Fruit fly (Drosophila melanogaster) whole organism, embryonic: ENCODE measurements around the gene CG46304.

Experiments used
- ATbp ChIP-seq: fragments of 200-800 bp; sonication (Bioruptor generic); optimal IDR thresholded peaks from 2 replicates; lab custom pipeline; 2017; ENCODE audit warnings: missing biosample characterization, mild to moderate bottlenecking, missing genetic modification characterization, missing genetic modification reagents
- Abd-B ChIP-seq: fragments of 200-800 bp; sonication (Bioruptor generic); optimal IDR thresholded peaks from 2 replicates; lab custom pipeline; 2018; ENCODE audit warnings: missing biosample characterization, mild to moderate bottlenecking, missing genetic modification characterization, moderate library complexity
- CG10543 ChIP-seq: fragments of 200-800 bp; sonication (Bioruptor generic); optimal IDR thresholded peaks from 3 replicates; lab custom pipeline; 2017; ENCODE audit warnings: missing biosample characterization, mild to moderate bottlenecking, missing genetic modification characterization, moderate library complexity
- CG10979 ChIP-seq: fragments of 200-800 bp; sonication (Bioruptor generic); optimal IDR thresholded peaks from 2 replicates; lab custom pipeline; 2018; ENCODE audit warnings: missing biosample characterization, mild to moderate bottlenecking, missing genetic modification characterization, moderate library complexity
- CG11504 ChIP-seq: fragments of 200-800 bp; sonication (Bioruptor generic); optimal IDR thresholded peaks from 3 replicates; lab custom pipeline; 2019; ENCODE audit warnings: missing biosample characterization, mild to moderate bottlenecking, missing genetic modification characterization, moderate library complexity
- CG11695 ChIP-seq: fragments of 200-800 bp; sonication (Bioruptor generic); IDR thresholded peaks from 3 replicates; pipeline ENCODE4 v1.3.6; 2022; ENCODE audit warnings: missing biosample characterization, missing genetic modification characterization
- CG11696 ChIP-seq: fragments of 200-800 bp; sonication (Bioruptor generic); IDR thresholded peaks from 2 replicates; pipeline ENCODE4 v1.3.6; 2022; ENCODE audit warnings: missing biosample characterization, missing genetic modification characterization
- CG12155 ChIP-seq: fragments of 200-800 bp; sonication (Bioruptor generic); optimal IDR thresholded peaks from 3 replicates; lab custom pipeline; 2016; ENCODE audit warnings: missing biosample characterization, missing genetic modification characterization
- CG12391 ChIP-seq: fragments of 200-800 bp; sonication (Bioruptor generic); optimal IDR thresholded peaks from 3 replicates; lab custom pipeline; 2018; ENCODE audit warnings: missing biosample characterization, mild to moderate bottlenecking, missing genetic modification characterization, moderate library complexity
- CG15269 ChIP-seq: fragments of 200-800 bp; sonication (Bioruptor generic); optimal IDR thresholded peaks from 2 replicates; lab custom pipeline; 2018; ENCODE audit warnings: missing biosample characterization, mild to moderate bottlenecking, missing genetic modification characterization, moderate library complexity
- CG18262 ChIP-seq: fragments of 200-800 bp; optimal IDR thresholded peaks from 3 replicates; lab custom pipeline; 2019; ENCODE audit warnings: missing biosample characterization, mild to moderate bottlenecking, missing genetic modification characterization, moderate library complexity
- CG30403 ChIP-seq: fragments of 200-800 bp; sonication (Bioruptor generic); optimal IDR thresholded peaks from 3 replicates; lab custom pipeline; 2016; ENCODE audit warnings: missing biosample characterization, missing genetic modification characterization
- CG30431 ChIP-seq: fragments of 200-800 bp; sonication (Bioruptor generic); optimal IDR thresholded peaks from 2 replicates; lab custom pipeline; 2017; ENCODE audit warnings: missing biosample characterization, missing genetic modification characterization
- CG32767 ChIP-seq: fragments of 200-800 bp; sonication (Bioruptor generic); IDR thresholded peaks from 2 replicates; pipeline ENCODE4 v1.3.6; 2022; ENCODE audit warnings: missing biosample characterization, missing genetic modification characterization
- CG4820 ChIP-seq: fragments of 200-800 bp; sonication (Bioruptor generic); optimal IDR thresholded peaks from 3 replicates; lab custom pipeline; 2016; ENCODE audit warnings: missing biosample characterization, missing genetic modification characterization
- CG6689 ChIP-seq: fragments of 200-800 bp; sonication (Bioruptor generic); IDR thresholded peaks from 2 replicates; pipeline ENCODE4 v1.3.6; 2022; ENCODE audit warnings: missing biosample characterization, missing genetic modification characterization
- Dip2 ChIP-seq: fragments of 200-800 bp; sonication (Bioruptor generic); IDR thresholded peaks from 2 replicates; pipeline ENCODE4 v1.3.6; 2022; ENCODE audit warnings: missing biosample characterization, missing genetic modification characterization
- Drgx ChIP-seq: fragments of 200-800 bp; sonication (Bioruptor generic); IDR thresholded peaks from 2 replicates; pipeline ENCODE4 v1.3.6; 2022; ENCODE audit warnings: missing biosample characterization, missing genetic modification characterization
- Eip74EF ChIP-seq, 2 experiments: fragments of 200-800 bp in 1 of 2; fragments of >200 bp in 1 of 2; sonication (Bioruptor generic) in 1 of 2; optimal IDR thresholded peaks; 2 replicates each; lab custom pipeline; 2017 to 2019; ENCODE audit warnings: missing biosample characterization in 2 of 2, missing genetic modification characterization in 2 of 2, mild to moderate bottlenecking in 1 of 2, moderate library complexity in 1 of 2
- Hr3 ChIP-seq: fragments of 200-800 bp; sonication (Bioruptor generic); optimal IDR thresholded peaks from 3 replicates; lab custom pipeline; 2016; ENCODE audit warnings: missing biosample characterization, missing genetic modification characterization
- Hr51 ChIP-seq, 2 experiments: fragments of 200-800 bp; sonication (Bioruptor generic); optimal IDR thresholded peaks; 2 replicates in 1 of 2; 3 replicates in 1 of 2; lab custom pipeline; 2016 to 2018; ENCODE audit warnings: missing biosample characterization in 2 of 2, missing genetic modification characterization in 2 of 2, mild to moderate bottlenecking in 1 of 2, moderate library complexity in 1 of 2
- Oli ChIP-seq: fragments of 200-800 bp; sonication (Bioruptor generic); optimal IDR thresholded peaks from 2 replicates; lab custom pipeline; 2018; ENCODE audit warnings: missing biosample characterization, mild to moderate bottlenecking, missing genetic modification characterization, moderate library complexity
- PHDP ChIP-seq: fragments of 200-800 bp; sonication (Bioruptor generic); optimal IDR thresholded peaks from 3 replicates; lab custom pipeline; 2018; ENCODE audit warnings: missing biosample characterization, mild to moderate bottlenecking, missing genetic modification characterization, moderate library complexity
- Sin3A ChIP-seq: fragments of >200 bp; optimal IDR thresholded peaks from 2 replicates; lab custom pipeline; 2018
- Sox100B ChIP-seq: fragments of 200-800 bp; sonication (Bioruptor generic); optimal IDR thresholded peaks from 3 replicates; lab custom pipeline; 2018; ENCODE audit warnings: missing biosample characterization, mild to moderate bottlenecking, missing genetic modification characterization
- Sox102F ChIP-seq: fragments of 200-800 bp; sonication (Bioruptor generic); optimal IDR thresholded peaks from 2 replicates; lab custom pipeline; 2018; ENCODE audit warnings: missing biosample characterization, mild to moderate bottlenecking, missing genetic modification characterization, moderate library complexity
- Spps ChIP-seq: fragments of 200-800 bp; sonication (Bioruptor generic); optimal IDR thresholded peaks from 2 replicates; lab custom pipeline; 2018; ENCODE audit warnings: missing biosample characterization, mild to moderate bottlenecking, missing genetic modification characterization
- Vsx1 ChIP-seq: fragments of 200-800 bp; sonication (Bioruptor generic); optimal IDR thresholded peaks from 2 replicates; lab custom pipeline; 2017; ENCODE audit warnings: missing biosample characterization, mild to moderate bottlenecking, missing genetic modification characterization, missing genetic modification reagents
- Xbp1 ChIP-seq: fragments of 200-800 bp; sonication (Bioruptor generic); optimal IDR thresholded peaks from 3 replicates; lab custom pipeline; 2016; ENCODE audit warnings: missing biosample characterization, mild to moderate bottlenecking, missing genetic modification characterization
- Xrp1 ChIP-seq: fragments of 200-800 bp; sonication (Bioruptor generic); IDR thresholded peaks from 2 replicates; pipeline ENCODE4 v1.3.6; 2022; ENCODE audit warnings: missing biosample characterization, missing genetic modification characterization
- ara ChIP-seq: fragments of 200-800 bp; sonication (Bioruptor generic); IDR thresholded peaks from 2 replicates; pipeline ENCODE4 v1.3.6; 2022; ENCODE audit warnings: missing biosample characterization, missing genetic modification characterization
- bcd ChIP-seq: fragments of 200-800 bp; sonication (Bioruptor generic); optimal IDR thresholded peaks from 2 replicates; lab custom pipeline; 2017; ENCODE audit warnings: missing biosample characterization, mild to moderate bottlenecking, missing genetic modification characterization
- bigmax ChIP-seq: fragments of 200-800 bp; sonication (Bioruptor generic); optimal IDR thresholded peaks from 2 replicates; lab custom pipeline; 2018; ENCODE audit warnings: missing biosample characterization, mild to moderate bottlenecking, missing genetic modification characterization
- crol ChIP-seq: fragments of 200-800 bp; sonication (Bioruptor generic); IDR thresholded peaks from 2 replicates; pipeline ENCODE4 v1.3.6; 2022; ENCODE audit warnings: missing biosample characterization, missing genetic modification characterization
- dmrt11E ChIP-seq: fragments of 200-800 bp; sonication (Bioruptor generic); optimal IDR thresholded peaks from 3 replicates; lab custom pipeline; 2018; ENCODE audit warnings: missing biosample characterization, mild to moderate bottlenecking, missing genetic modification characterization, moderate library complexity
- dmrt99B ChIP-seq: fragments of 200-800 bp; sonication (Bioruptor generic); optimal IDR thresholded peaks from 2 replicates; lab custom pipeline; 2018; ENCODE audit warnings: missing biosample characterization, mild to moderate bottlenecking, missing genetic modification characterization, moderate library complexity
- eve ChIP-seq, 2 experiments: fragments of >200 bp; optimal IDR thresholded peaks; 2 replicates each; lab custom pipeline; 2017; ENCODE audit warnings: missing biosample characterization in 2 of 2, missing genetic modification characterization in 2 of 2
- ewg ChIP-seq: fragments of 200-800 bp; sonication (Bioruptor generic); optimal IDR thresholded peaks from 3 replicates; lab custom pipeline; 2017; ENCODE audit warnings: mild to moderate bottlenecking, missing biosample characterization, missing genetic modification reagents, missing genetic modification characterization
- fd96Cb ChIP-seq: fragments of 200-800 bp; sonication (Bioruptor generic); optimal IDR thresholded peaks from 2 replicates; lab custom pipeline; 2018; ENCODE audit warnings: missing biosample characterization, mild to moderate bottlenecking, missing genetic modification characterization, moderate library complexity
- grau ChIP-seq: fragments of 200-800 bp; optimal IDR thresholded peaks from 3 replicates; lab custom pipeline; 2019; ENCODE audit warnings: missing biosample characterization, mild to moderate bottlenecking, missing genetic modification characterization, moderate library complexity
- lola ChIP-seq, 3 experiments: fragments of >200 bp in 2 of 3; fragments of 200-800 bp in 1 of 3; sonication (Bioruptor generic) in 1 of 3; optimal IDR thresholded peaks; 2 replicates each; lab custom pipeline; 2017 to 2019; ENCODE audit warnings: missing biosample characterization in 3 of 3, missing genetic modification characterization in 3 of 3, mild to moderate bottlenecking in 1 of 3, moderate library complexity in 1 of 3
- nmo ChIP-seq: fragments of 200-800 bp; sonication (Bioruptor generic); optimal IDR thresholded peaks from 2 replicates; lab custom pipeline; 2018; ENCODE audit warnings: missing biosample characterization, mild to moderate bottlenecking, missing genetic modification characterization, moderate library complexity
- pfk ChIP-seq: fragments of 200-800 bp; sonication (Bioruptor generic); optimal IDR thresholded peaks from 2 replicates; lab custom pipeline; 2018; ENCODE audit warnings: missing biosample characterization, mild to moderate bottlenecking, missing genetic modification characterization, moderate library complexity
- pros ChIP-seq: fragments of 200-800 bp; sonication (Bioruptor generic); optimal IDR thresholded peaks from 3 replicates; lab custom pipeline; 2019; ENCODE audit warnings: missing biosample characterization, mild to moderate bottlenecking, missing genetic modification characterization, moderate library complexity
- repo ChIP-seq: fragments of 200-800 bp; sonication (Bioruptor generic); optimal IDR thresholded peaks from 2 replicates; lab custom pipeline; 2016; ENCODE audit warnings: missing biosample characterization, missing genetic modification characterization
- sr ChIP-seq: fragments of 200-800 bp; sonication (Bioruptor generic); IDR thresholded peaks from 3 replicates; pipeline ENCODE4 v1.3.6; 2022; ENCODE audit warnings: missing biosample characterization, missing genetic modification characterization
- toy ChIP-seq: fragments of 200-800 bp; sonication (Bioruptor generic); IDR thresholded peaks from 2 replicates; pipeline ENCODE4 v1.3.6; 2022; ENCODE audit warnings: missing biosample characterization, missing genetic modification characterization
- vvl ChIP-seq: fragments of 200-800 bp; sonication (Bioruptor generic); IDR thresholded peaks from 2 replicates; pipeline ENCODE4 v1.3.6; 2022; ENCODE audit warnings: missing biosample characterization, missing genetic modification characterization

Gene CG46304

DNA sequence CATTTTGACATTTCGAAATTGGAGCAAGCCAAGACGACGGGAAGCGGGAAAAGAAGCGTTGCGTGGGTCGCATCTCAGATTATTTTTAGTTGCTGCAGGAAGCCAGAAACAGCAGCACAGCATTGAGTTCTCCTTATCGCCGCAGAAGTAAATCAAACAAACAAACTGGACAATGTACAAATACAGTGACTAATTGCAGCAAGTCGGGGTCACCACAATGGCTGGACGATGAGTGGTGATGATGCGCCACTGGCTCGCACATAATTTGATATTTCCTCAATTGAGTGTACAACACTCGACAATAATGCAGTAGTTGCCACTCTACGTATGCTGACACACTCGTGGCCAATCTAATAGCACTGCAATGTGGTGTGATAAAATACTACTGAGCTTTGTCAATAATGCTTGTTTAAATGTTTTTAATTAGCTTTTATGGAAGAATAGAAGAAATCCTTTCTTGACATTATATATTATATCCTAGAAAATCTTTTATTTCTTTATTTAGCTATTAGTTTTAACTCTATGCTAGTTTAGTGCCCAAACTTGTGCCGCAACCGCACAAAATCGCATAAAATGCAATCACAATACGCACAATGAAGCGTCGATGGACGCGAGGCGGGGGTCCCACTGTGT, 36.0 kb downstream of the CG46304 start:
- peak; percentile 36 for TF ChIP-seq Vsx1 (GFP tag; lab: Kevin White, UChicago)
- peak; percentile 91 for TF ChIP-seq CG11696 (GFP tag; lab: Robert Waterston, UW)
- TF ChIP-seq CG11695 (GFP tag; lab: Robert Waterston, UW), result 0 out of 3 replicates have a peak, but pooled peaks have one; percentile 33
- TF ChIP-seq dmrt99B, result peak; percentile 68
- TF ChIP-seq ATbp (GFP tag; lab: Kevin White, UChicago), result peak; percentile 53
- TF ChIP-seq bcd, result peak; percentile 7
- peak; percentile 85 for TF ChIP-seq Drgx (GFP tag; lab: Robert Waterston, UW)
- TF ChIP-seq sr, result peak; percentile 36; the same call in 1 of the 3 replicates
- peak; percentile 23 for TF ChIP-seq pros (GFP tag; lab: Kevin White, UChicago)
- peak; percentile 69; the same call in 1 of the 2 replicates for TF ChIP-seq ara (GFP tag; lab: Robert Waterston, UW)
- peak in 1 of 3 experiments; percentile 40 for TF ChIP-seq lola (GFP tag; optimal IDR thresholded peaks at IDR 0.05; lab: Kevin White, UChicago)
- no peak for TF ChIP-seq toy (GFP tag; lab: Robert Waterston, UW)
- peak; percentile 55 for TF ChIP-seq Xrp1 (GFP tag; lab: Robert Waterston, UW)
- no peak for TF ChIP-seq CG10543 (GFP tag; lab: Kevin White, UChicago)
- peak; percentile 58 for TF ChIP-seq nmo (GFP tag; lab: Kevin White, UChicago)
- TF ChIP-seq CG30403, result peak; percentile 21
- TF ChIP-seq grau, result peak; percentile 62
- TF ChIP-seq Sin3A (lab: Kevin White, UChicago), result no peak
- TF ChIP-seq CG12155, result no peak
- peak; percentile 25 for TF ChIP-seq CG30431
- no peak for TF ChIP-seq repo (GFP tag; lab: Kevin White, UChicago)
- peak; percentile 47 for TF ChIP-seq CG11504 (tag; lab: Kevin White, UChicago)
- peak; percentile 35 for TF ChIP-seq CG12391 (tag; lab: Kevin White, UChicago)
- TF ChIP-seq CG4820 (GFP tag; lab: Kevin White, UChicago), result peak; percentile 18
- peak; percentile 60 for TF ChIP-seq CG18262 (tag; lab: Kevin White, UChicago)
- TF ChIP-seq CG6689 (GFP tag; lab: Robert Waterston, UW), result peak; percentile 49
- peak; percentile 28 for TF ChIP-seq CG15269 (tag; lab: Kevin White, UChicago)
- peak; percentile 57 for TF ChIP-seq dmrt11E (tag; lab: Kevin White, UChicago)
- peak; percentile 35 for TF ChIP-seq PHDP
- no peak for TF ChIP-seq Dip2 (GFP tag; lab: Robert Waterston, UW)
- TF ChIP-seq Abd-B (GFP tag; lab: Kevin White, UChicago), result peak; percentile 4
- TF ChIP-seq Eip74EF (GFP tag; optimal IDR thresholded peaks at IDR 0.05; lab: Kevin White, UChicago), result peak; percentile 10 to 60
- peak; percentile 24 for TF ChIP-seq Spps (tag; lab: Kevin White, UChicago)
- TF ChIP-seq Xbp1 (GFP tag; lab: Kevin White, UChicago), result peak; percentile 20
- no peak for TF ChIP-seq pfk
- peak; percentile 69 for TF ChIP-seq Sox102F (GFP tag; lab: Kevin White, UChicago)
- TF ChIP-seq vvl (GFP tag; lab: Robert Waterston, UW), result peak; percentile 60; the same call in 1 of the 2 replicates
- no peak for TF ChIP-seq bigmax (GFP tag; lab: Kevin White, UChicago)
- TF ChIP-seq Hr3 (GFP tag; lab: Kevin White, UChicago), result peak; percentile 11
- TF ChIP-seq crol (GFP tag; lab: Robert Waterston, UW), result 0 out of 2 replicates have a peak, but pooled peaks have one; percentile 9
- 0 out of 2 replicates have a peak, but pooled peaks have one; percentile 9 for TF ChIP-seq CG32767 (GFP tag; lab: Robert Waterston, UW)
- peak; percentile 11 for TF ChIP-seq ewg (GFP tag; lab: Kevin White, UChicago)
- TF ChIP-seq Oli, result peak; percentile 39
- TF ChIP-seq Sox100B (GFP tag; lab: Kevin White, UChicago), result peak; percentile 45
- TF ChIP-seq fd96Cb (tag; lab: Kevin White, UChicago), result peak; percentile 48
- TF ChIP-seq eve (GFP tag; optimal IDR thresholded peaks at IDR 0.05; lab: Kevin White, UChicago), result peak in 1 of 2 experiments; percentile 34
- TF ChIP-seq Hr51 (GFP tag; optimal IDR thresholded peaks at IDR 0.05; lab: Kevin White, UChicago), result peak in 1 of 2 experiments; percentile 58
- peak; percentile 64 for TF ChIP-seq CG10979 (tag; lab: Kevin White, UChicago)
